Fruit fly (Drosophila melanogaster) whole organism, pupa: Measurements from ENCODE around the gene MTF-1.

Experiments used
- CG15710 ChIP-seq: fragments of 200-800 bp; sonication (Bioruptor generic); optimal IDR thresholded peaks from 2 replicates; lab custom pipeline; 2018; ENCODE audit warnings: missing biosample characterization, mild to moderate bottlenecking, missing genetic modification characterization, moderate library complexity
- CG34367 ChIP-seq: fragments of 200-800 bp; sonication (Bioruptor generic); optimal IDR thresholded peaks from 2 replicates; lab custom pipeline; 2018; ENCODE audit warnings: missing biosample characterization, mild to moderate bottlenecking, missing genetic modification characterization
- CG4496 ChIP-seq: fragments of 200-800 bp; sonication (Bioruptor generic); IDR thresholded peaks from 3 replicates; pipeline ENCODE4 v1.3.6; 2022; ENCODE audit warnings: missing biosample characterization, missing genetic modification characterization
- EcR ChIP-seq: fragments of 200-800 bp; sonication (Bioruptor generic); optimal IDR thresholded peaks from 3 replicates; lab custom pipeline; 2019; ENCODE audit warnings: missing biosample characterization, missing genetic modification characterization, mild to moderate bottlenecking, moderate library complexity, missing genetic modification reagents
- Snoo ChIP-seq: fragments of 200-800 bp; sonication (Bioruptor generic); optimal IDR thresholded peaks from 3 replicates; lab custom pipeline; 2017; ENCODE audit warnings: missing biosample characterization, mild to moderate bottlenecking, missing genetic modification characterization, inconsistent platforms

- TF ChIP-seq CG4496 (GFP tag; lab: Robert Waterston, UW): peak; percentile 69; the same call in 2 of the 3 replicates
- TF ChIP-seq Snoo (tag; lab: Kevin White, UChicago): no peak
- peak; percentile 81 for TF ChIP-seq EcR (GFP tag; lab: Kevin White, UChicago)
- peak; percentile 36 for TF ChIP-seq CG34367 (tag; lab: Kevin White, UChicago)
- no peak for TF ChIP-seq CG15710
Observed at dm6 chr3L:9461670-9462246, 31.6 kb downstream of the MTF-1 start.
